Fruit fly (Drosophila melanogaster) whole organism, pupa: ENCODE measurements around the gene CG3847.

Source experiments
- CG10348 ChIP-seq: fragments of 200-800 bp; sonication (Bioruptor generic); IDR thresholded peaks from 2 replicates; pipeline ENCODE4 v1.3.6; 2022; ENCODE audit warnings: missing biosample characterization, missing genetic modification characterization
- CG12605 ChIP-seq: fragments of 200-800 bp; sonication (Bioruptor generic); IDR thresholded peaks from 2 replicates; pipeline ENCODE4 v1.3.6; 2022; ENCODE audit warnings: missing biosample characterization, missing genetic modification characterization
- CG13204 ChIP-seq: fragments of 200-800 bp; sonication (Bioruptor generic); optimal IDR thresholded peaks from 2 replicates; lab custom pipeline; 2018; ENCODE audit warnings: missing biosample characterization, mild to moderate bottlenecking, missing genetic modification characterization, moderate library complexity
- CG14655 ChIP-seq: fragments of 200-800 bp; sonication (Bioruptor generic); optimal IDR thresholded peaks from 3 replicates; lab custom pipeline; 2017; ENCODE audit warnings: mild to moderate bottlenecking, missing biosample characterization, missing genetic modification reagents, missing genetic modification characterization
- CG15710 ChIP-seq: fragments of 200-800 bp; sonication (Bioruptor generic); optimal IDR thresholded peaks from 2 replicates; lab custom pipeline; 2018; ENCODE audit warnings: missing biosample characterization, mild to moderate bottlenecking, missing genetic modification characterization, moderate library complexity
- CG17806 ChIP-seq: fragments of 200-800 bp; sonication (Bioruptor generic); optimal IDR thresholded peaks from 2 replicates; lab custom pipeline; 2018; ENCODE audit warnings: missing biosample characterization, mild to moderate bottlenecking, missing genetic modification characterization, moderate library complexity
- CG32121 ChIP-seq: fragments of 200-800 bp; sonication (Bioruptor generic); IDR thresholded peaks from 2 replicates; pipeline ENCODE4 v1.3.6; 2022; ENCODE audit warnings: missing biosample characterization, missing genetic modification characterization
- CG34367 ChIP-seq: fragments of 200-800 bp; sonication (Bioruptor generic); optimal IDR thresholded peaks from 2 replicates; lab custom pipeline; 2018; ENCODE audit warnings: missing biosample characterization, mild to moderate bottlenecking, missing genetic modification characterization
- CG4496 ChIP-seq: fragments of 200-800 bp; sonication (Bioruptor generic); IDR thresholded peaks from 3 replicates; pipeline ENCODE4 v1.3.6; 2022; ENCODE audit warnings: missing biosample characterization, missing genetic modification characterization
- CG8159 ChIP-seq: fragments of 200-800 bp; sonication (Bioruptor generic); optimal IDR thresholded peaks from 3 replicates; lab custom pipeline; 2018; ENCODE audit warnings: missing biosample characterization, mild to moderate bottlenecking, missing genetic modification characterization, moderate library complexity
- CG8301 ChIP-seq: fragments of 200-800 bp; sonication (Bioruptor generic); optimal IDR thresholded peaks from 2 replicates; lab custom pipeline; 2018; ENCODE audit warnings: missing biosample characterization, mild to moderate bottlenecking, missing genetic modification characterization
- CG9948 ChIP-seq: fragments of 200-800 bp; sonication (Bioruptor generic); optimal IDR thresholded peaks from 2 replicates; lab custom pipeline; 2018; ENCODE audit warnings: missing biosample characterization, mild to moderate bottlenecking, missing genetic modification characterization, moderate library complexity
- D1 ChIP-seq: fragments of 200-800 bp; sonication (Bioruptor generic); optimal IDR thresholded peaks from 2 replicates; lab custom pipeline; 2018; ENCODE audit warnings: missing biosample characterization, mild to moderate bottlenecking, missing genetic modification characterization, moderate library complexity
- EcR ChIP-seq: fragments of 200-800 bp; sonication (Bioruptor generic); optimal IDR thresholded peaks from 3 replicates; lab custom pipeline; 2019; ENCODE audit warnings: missing biosample characterization, missing genetic modification characterization, mild to moderate bottlenecking, moderate library complexity, missing genetic modification reagents
- Ets98B ChIP-seq: fragments of 200-800 bp; sonication (Bioruptor generic); IDR thresholded peaks from 2 replicates; pipeline ENCODE4 v1.3.6; 2022; ENCODE audit warnings: missing biosample characterization, missing genetic modification characterization
- Pif1A ChIP-seq: fragments of 200-800 bp; sonication (Bioruptor generic); optimal IDR thresholded peaks from 3 replicates; lab custom pipeline; 2016; ENCODE audit warnings: missing biosample characterization, missing genetic modification characterization
- Pif1B ChIP-seq: fragments of 200-800 bp; sonication (Bioruptor generic); optimal IDR thresholded peaks from 3 replicates; lab custom pipeline; 2016; ENCODE audit warnings: missing biosample characterization, missing genetic modification characterization
- Snoo ChIP-seq: fragments of 200-800 bp; sonication (Bioruptor generic); optimal IDR thresholded peaks from 3 replicates; lab custom pipeline; 2017; ENCODE audit warnings: missing biosample characterization, mild to moderate bottlenecking, missing genetic modification characterization, inconsistent platforms
- fd96Ca ChIP-seq: fragments of 200-800 bp; sonication (Bioruptor generic); IDR thresholded peaks from 3 replicates; pipeline ENCODE4 v1.3.6; 2022; ENCODE audit warnings: missing biosample characterization, missing genetic modification characterization
- gl ChIP-seq: fragments of 200-800 bp; sonication (Bioruptor generic); optimal IDR thresholded peaks from 2 replicates; lab custom pipeline; 2018; ENCODE audit warnings: missing biosample characterization, mild to moderate bottlenecking, missing genetic modification characterization
- rn ChIP-seq: fragments of 200-800 bp; sonication (Bioruptor generic); IDR thresholded peaks from 2 replicates; pipeline ENCODE4 v1.3.6; 2022; ENCODE audit warnings: missing biosample characterization, missing genetic modification characterization

The CG3847 gene

dm6 chrX:6310408-6310807 lies 36.5 kb upstream of the CG3847 start:
- TF ChIP-seq CG4496 (peak; percentile 35; the same call in 2 of the 3 replicates), CG14655 (peak; percentile 14), fd96Ca (peak; percentile 54; the same call in 1 of the 3 replicates), CG8301 (tag; lab: Kevin White, UChicago) (peak; percentile 27), CG17806 (no peak)

- TF ChIP-seq Pif1B (GFP tag; lab: Kevin White, UChicago) (no peak), CG8301 (tag; lab: Kevin White, UChicago) (no peak), CG17806 (no peak), EcR (GFP tag; lab: Kevin White, UChicago) (no peak), Snoo (no peak), CG4496 (peak; percentile 24; the same call in 1 of the 3 replicates)
These were observed 35.4 kb upstream of the CG3847 start for dm6 chrX:6311516-6311915.

- TF ChIP-seq CG15710 (tag; lab: Kevin White, UChicago): no peak
- TF ChIP-seq D1 (tag; lab: Kevin White, UChicago): no peak
- TF ChIP-seq CG13204 (GFP tag; lab: Kevin White, UChicago): no peak
- TF ChIP-seq CG17806: no peak
- no peak for TF ChIP-seq Pif1A (GFP tag; lab: Kevin White, UChicago)
- TF ChIP-seq CG14655: no peak
- no peak for TF ChIP-seq CG12605
- no peak for TF ChIP-seq CG34367 (tag; lab: Kevin White, UChicago)
- no peak for TF ChIP-seq CG8159 (tag; lab: Kevin White, UChicago)
- TF ChIP-seq Pif1B (GFP tag; lab: Kevin White, UChicago): no peak
- TF ChIP-seq fd96Ca: no peak
- no peak for TF ChIP-seq Ets98B (GFP tag; lab: Robert Waterston, UW)
- no peak for TF ChIP-seq CG10348 (GFP tag; lab: Robert Waterston, UW)
- no peak for TF ChIP-seq Snoo
- TF ChIP-seq CG4496: no peak
These were observed 31.3 kb upstream of the CG3847 start for dm6 chrX:6315583-6315982.

dm6 chrX:6316858-6317474 lies 29.9 kb upstream of the CG3847 start:
- TF ChIP-seq Pif1A (GFP tag; lab: Kevin White, UChicago) (peak; percentile 12), CG17806 (no peak), CG14655 (peak; percentile 37), CG32121 (GFP tag; lab: Robert Waterston, UW) (peak; percentile 35; the same call in 1 of the 2 replicates), gl (tag; lab: Kevin White, UChicago) (peak; percentile 9), Pif1B (GFP tag; lab: Kevin White, UChicago) (peak; percentile 9), CG8301 (tag; lab: Kevin White, UChicago) (peak; percentile 35), CG4496 (peak; percentile 66), CG15710 (tag; lab: Kevin White, UChicago) (peak; percentile 57), CG13204 (GFP tag; lab: Kevin White, UChicago) (no peak), CG8159 (tag; lab: Kevin White, UChicago) (peak; percentile 62), rn (GFP tag; lab: Robert Waterston, UW) (no peak), fd96Ca (peak; percentile 56; the same call in 1 of the 3 replicates), CG12605 (peak; percentile 57), D1 (tag; lab: Kevin White, UChicago) (no peak), Snoo (no peak), Ets98B (GFP tag; lab: Robert Waterston, UW) (peak; percentile 62), CG9948 (tag; lab: Kevin White, UChicago) (peak; percentile 36), EcR (GFP tag; lab: Kevin White, UChicago) (no peak), CG34367 (tag; lab: Kevin White, UChicago) (peak; percentile 41), CG10348 (GFP tag; lab: Robert Waterston, UW) (no peak)

dm6 chrX:6330369-6330949 lies 16.4 kb upstream of the CG3847 start, which contains the start of gene CG42240:
CG42240 (plus strand) TSS chrX:6330842.
- TF ChIP-seq CG8159 (tag; lab: Kevin White, UChicago): peak; percentile 95
- TF ChIP-seq CG15710 (tag; lab: Kevin White, UChicago): peak; percentile 93
- peak; percentile 80 for TF ChIP-seq CG12605
- TF ChIP-seq CG17806: peak; percentile 88
- peak; percentile 83 for TF ChIP-seq EcR (GFP tag; lab: Kevin White, UChicago)
- TF ChIP-seq CG13204 (GFP tag; lab: Kevin White, UChicago): peak; percentile 80
- peak; percentile 92 for TF ChIP-seq Snoo
- peak; percentile 91 for TF ChIP-seq D1 (tag; lab: Kevin White, UChicago)
- TF ChIP-seq CG9948 (tag; lab: Kevin White, UChicago): peak; percentile 93
- peak; percentile 89 for TF ChIP-seq CG34367 (tag; lab: Kevin White, UChicago)
- TF ChIP-seq rn (GFP tag; lab: Robert Waterston, UW): 0 out of 2 replicates have a peak, but pooled peaks have one; percentile 28
- TF ChIP-seq gl (tag; lab: Kevin White, UChicago): peak; percentile 77
- peak; percentile 95 for TF ChIP-seq CG8301 (tag; lab: Kevin White, UChicago)
- TF ChIP-seq Pif1A (GFP tag; lab: Kevin White, UChicago): peak; percentile 92
- peak; percentile 58 for TF ChIP-seq fd96Ca
- peak; percentile 74 for TF ChIP-seq Ets98B (GFP tag; lab: Robert Waterston, UW)
- TF ChIP-seq CG14655: peak; percentile 98
- peak; percentile 47; the same call in 1 of the 2 replicates for TF ChIP-seq CG10348 (GFP tag; lab: Robert Waterston, UW)
- TF ChIP-seq CG32121 (GFP tag; lab: Robert Waterston, UW): peak; percentile 89
- peak; percentile 92 for TF ChIP-seq Pif1B (GFP tag; lab: Kevin White, UChicago)
- peak; percentile 77 for TF ChIP-seq CG4496
- TF ChIP-seq, all 21 proteins: peak for 21
